Fruit fly (Drosophila melanogaster): ENCODE data around the gene CG7044.

The CG7044 gene

DNA sequence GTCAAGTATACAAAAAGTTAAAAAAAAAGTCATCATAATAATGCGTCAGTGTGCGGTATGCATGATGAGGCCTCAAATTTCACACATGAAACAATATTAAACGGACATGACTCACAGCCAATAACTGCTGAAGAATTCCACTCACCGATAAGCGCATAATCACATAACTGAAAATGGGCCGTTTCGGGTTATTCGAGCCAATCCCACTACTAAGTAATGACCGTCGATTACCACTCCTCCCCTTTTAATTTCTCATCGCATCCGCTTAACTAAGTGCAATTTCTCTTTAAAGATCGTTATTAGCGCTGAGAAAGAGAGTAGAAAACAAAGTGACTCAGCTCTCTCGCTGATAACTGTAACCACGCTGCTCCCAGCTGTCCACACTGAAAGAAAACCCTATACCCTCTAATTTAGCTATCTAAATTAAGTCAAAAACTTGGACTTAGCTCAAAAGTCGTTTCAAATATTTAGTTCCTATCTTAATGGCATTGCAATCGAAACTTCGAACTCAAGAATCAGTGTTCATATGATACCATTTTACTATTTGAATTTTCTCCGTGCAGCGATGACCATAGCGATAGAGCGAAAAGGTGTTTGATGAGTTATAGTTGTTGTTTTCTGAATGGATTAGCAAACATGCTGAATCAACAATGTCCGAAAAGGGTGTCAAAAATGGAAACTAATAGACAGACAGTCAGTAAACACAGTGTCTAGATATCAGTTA, 11.4 kb upstream of the CG7044 start (continued):
- TF ChIP-seq CG1647 (GFP tag; optimal IDR thresholded peaks at IDR 0.05) (peak; percentile 92), CG10321 (GFP tag; IDR thresholded peaks at IDR 0.05) (peak; percentile 52), CG9609 (GFP tag; optimal IDR thresholded peaks at IDR 0.05) (peak; percentile 87), MBD-R2 (GFP tag; IDR thresholded peaks at IDR 0.05) (peak; percentile 60; the same call in 1 of the 2 replicates), crc (GFP tag; optimal IDR thresholded peaks at IDR 0.05) (peak; percentile 83), C15 (GFP tag; IDR thresholded peaks at IDR 0.05) (0 out of 3 replicates have a peak, but pooled peaks have one; percentile 50), Nf-YA (GFP tag; IDR thresholded peaks at IDR 0.05) (peak; percentile 69), CG14441 (GFP tag; IDR thresholded peaks at IDR 0.05) (peak; percentile 85), ac (GFP tag; optimal IDR thresholded peaks at IDR 0.05) (peak; percentile 75), CG3995 (GFP tag; optimal IDR thresholded peaks at IDR 0.05) (peak; percentile 39), pan (optimal IDR thresholded peaks at IDR 0.05) (no peak), pan (GFP tag; optimal IDR thresholded peaks at IDR 0.05 in 1 of 2, IDR thresholded peaks at IDR 0.05 in 1 of 2) (peak in 1 of 2 experiments; percentile 91), CG2712 (tag; optimal IDR thresholded peaks at IDR 0.05) (peak; percentile 93), ase (GFP tag; IDR thresholded peaks at IDR 0.05) (peak; percentile 86), CG17912 (GFP tag; optimal IDR thresholded peaks at IDR 0.05) (peak; percentile 23), toy (GFP tag; IDR thresholded peaks at IDR 0.05) (peak; percentile 68), row (GFP tag; IDR thresholded peaks at IDR 0.05) (peak; percentile 88), ab (GFP tag; optimal IDR thresholded peaks at IDR 0.05) (peak; percentile 61), gro (GFP tag; optimal IDR thresholded peaks at IDR 0.05) (peak; percentile 94), MTF-1 (GFP tag; optimal IDR thresholded peaks at IDR 0.05; ENCODE audit: borderline replicate concordance) (peak; percentile 89), onecut (GFP tag; IDR thresholded peaks at IDR 0.05) (peak; percentile 74), sisA (GFP tag; IDR thresholded peaks at IDR 0.05) (peak; percentile 80), CG5180 (GFP tag; optimal IDR thresholded peaks at IDR 0.05) (peak; percentile 40), sna (GFP tag; IDR thresholded peaks at IDR 0.05; ENCODE audit: partially characterized antibody) (no peak), Oli (tag; optimal IDR thresholded peaks at IDR 0.05) (peak; percentile 90), ci (GFP tag; IDR thresholded peaks at IDR 0.05) (peak; percentile 94), emc (GFP tag; optimal IDR thresholded peaks at IDR 0.05) (no peak), nau (GFP tag; optimal IDR thresholded peaks at IDR 0.05) (peak; percentile 82), ro (GFP tag; IDR thresholded peaks at IDR 0.05) (0 out of 2 replicates have a peak, but pooled peaks have one; percentile 60), CG10209 (GFP tag; optimal IDR thresholded peaks at IDR 0.05) (peak; percentile 88), CG18011 (GFP tag; optimal IDR thresholded peaks at IDR 0.05) (peak; percentile 75), amos (GFP tag; IDR thresholded peaks at IDR 0.05; ENCODE audit: partially characterized antibody) (no peak), sima (GFP tag; optimal IDR thresholded peaks at IDR 0.05) (peak; percentile 82), BtbVII (GFP tag; optimal IDR thresholded peaks at IDR 0.05) (peak; percentile 86), E2f2 (GFP tag; IDR thresholded peaks at IDR 0.05) (peak; percentile 63), Dip2 (GFP tag; IDR thresholded peaks at IDR 0.05) (no peak), otp (GFP tag; IDR thresholded peaks at IDR 0.05) (peak; percentile 87), CG16813 (GFP tag; IDR thresholded peaks at IDR 0.05; ENCODE audit: partially characterized antibody) (no peak), Hr3 (GFP tag; optimal IDR thresholded peaks at IDR 0.05) (peak; percentile 80), Optix (GFP tag; IDR thresholded peaks at IDR 0.05) (peak; percentile 83), unpg (GFP tag; optimal IDR thresholded peaks at IDR 0.05) (peak; percentile 92), CG7963 (GFP tag; IDR thresholded peaks at IDR 0.05; ENCODE audit: partially characterized antibody) (no peak), wor (GFP tag; IDR thresholded peaks at IDR 0.05) (peak; percentile 77), pho (GFP tag; optimal IDR thresholded peaks at IDR 0.05) (peak; percentile 86), CG4854 (GFP tag; optimal IDR thresholded peaks at IDR 0.05) (peak; percentile 78), Nf-YB (GFP tag; optimal IDR thresholded peaks at IDR 0.05) (peak; percentile 70), CG17385 (GFP tag; optimal IDR thresholded peaks at IDR 0.05) (peak; percentile 83), crp (GFP tag; optimal IDR thresholded peaks at IDR 0.05) (peak in 1 of 2 experiments; percentile 65), Nf-YC (tag; optimal IDR thresholded peaks at IDR 0.05) (peak; percentile 86)
